Fruit fly (Drosophila melanogaster) whole organism, embryonic: ENCODE data around the gene Mrtf.

ENCODE experiments used
- Asciz ChIP-seq: fragments of 200-800 bp; sonication (Bioruptor generic); optimal IDR thresholded peaks from 2 replicates; lab custom pipeline; 2017; ENCODE audit warnings: missing biosample characterization, mild to moderate bottlenecking, missing genetic modification characterization, missing genetic modification reagents
- B-H2 ChIP-seq: fragments of 200-800 bp; sonication (Bioruptor generic); optimal IDR thresholded peaks from 2 replicates; lab custom pipeline; 2018; ENCODE audit warnings: missing biosample characterization, mild to moderate bottlenecking, missing genetic modification characterization
- C15 ChIP-seq: fragments of 200-800 bp; sonication (Bioruptor generic); IDR thresholded peaks from 3 replicates; pipeline ENCODE4 v1.3.6; 2022; ENCODE audit warnings: missing biosample characterization, missing genetic modification characterization
- CG10267 ChIP-seq: fragments of 200-800 bp; sonication (Bioruptor generic); optimal IDR thresholded peaks from 2 replicates; lab custom pipeline; 2018; ENCODE audit warnings: missing biosample characterization, mild to moderate bottlenecking, missing genetic modification characterization, moderate library complexity
- CG1233 ChIP-seq: fragments of 200-800 bp; sonication (Bioruptor generic); optimal IDR thresholded peaks from 4 replicates; lab custom pipeline; 2018; ENCODE audit warnings: missing biosample characterization, mild to moderate bottlenecking, missing genetic modification characterization
- CG13287 ChIP-seq: fragments of 200-800 bp; sonication (Bioruptor generic); IDR thresholded peaks from 2 replicates; pipeline ENCODE4 v1.3.6; 2022; ENCODE audit warnings: missing biosample characterization, missing genetic modification characterization; ENCODE audit not compliant: partially characterized antibody
- CG13775 ChIP-seq: fragments of 200-800 bp; sonication (Bioruptor generic); optimal IDR thresholded peaks from 3 replicates; lab custom pipeline; 2017; ENCODE audit warnings: missing biosample characterization, mild to moderate bottlenecking, missing genetic modification characterization
- CG17612 ChIP-seq: fragments of 200-800 bp; sonication (Bioruptor generic); IDR thresholded peaks from 2 replicates; pipeline ENCODE4 v1.3.6; 2022; ENCODE audit warnings: missing biosample characterization, missing genetic modification characterization
- CG3726 ChIP-seq: fragments of 200-800 bp; sonication (Bioruptor generic); IDR thresholded peaks from 3 replicates; pipeline ENCODE4, ENCODE4 v1.3.6; 2022; ENCODE audit warnings: missing biosample characterization, missing genetic modification characterization
- CG3995 ChIP-seq: fragments of 200-800 bp; sonication (Bioruptor generic); optimal IDR thresholded peaks from 3 replicates; lab custom pipeline; 2016; ENCODE audit warnings: missing biosample characterization, missing genetic modification characterization
- CG4328 ChIP-seq: fragments of 200-800 bp; sonication (Bioruptor generic); optimal IDR thresholded peaks from 3 replicates; lab custom pipeline; 2017; ENCODE audit warnings: missing biosample characterization, missing genetic modification reagents, missing genetic modification characterization
- CG4730 ChIP-seq: fragments of 200-800 bp; sonication (Bioruptor generic); IDR thresholded peaks from 2 replicates; pipeline ENCODE4 v1.3.6; 2022; ENCODE audit warnings: missing biosample characterization, missing genetic modification characterization
- CG6254 ChIP-seq: fragments of 200-800 bp; sonication (Bioruptor generic); optimal IDR thresholded peaks from 3 replicates; lab custom pipeline; 2017; ENCODE audit warnings: mild to moderate bottlenecking, missing biosample characterization, missing genetic modification reagents, missing genetic modification characterization
- CG7271 ChIP-seq: fragments of 200-800 bp; sonication (Bioruptor generic); optimal IDR thresholded peaks from 2 replicates; lab custom pipeline; 2018; ENCODE audit warnings: missing biosample characterization, mild to moderate bottlenecking, missing genetic modification characterization, moderate library complexity
- CG7928 ChIP-seq: fragments of 200-800 bp; sonication (Bioruptor generic); optimal IDR thresholded peaks from 2 replicates; lab custom pipeline; 2017; ENCODE audit warnings: missing biosample characterization, mild to moderate bottlenecking, missing genetic modification characterization
- CG8290 ChIP-seq, 3 experiments: fragments of 200-800 bp; sonication (Bioruptor generic); optimal IDR thresholded peaks; 2 replicates each; lab custom pipeline; 2016 to 2019; ENCODE audit warnings: missing biosample characterization in 3 of 3, missing genetic modification characterization in 3 of 3, mild to moderate bottlenecking in 2 of 3, moderate library complexity in 1 of 3
- Dek ChIP-seq: fragments of 200-800 bp; sonication (Bioruptor generic); optimal IDR thresholded peaks from 3 replicates; lab custom pipeline; 2019; ENCODE audit warnings: missing biosample characterization, mild to moderate bottlenecking, missing genetic modification characterization, moderate library complexity
- Dll ChIP-seq: fragments of 200-800 bp; sonication (Bioruptor generic); IDR thresholded peaks from 4 replicates; pipeline ENCODE4 v1.3.6; 2022; ENCODE audit warnings: missing biosample characterization, missing genetic modification characterization; ENCODE audit not compliant: partially characterized antibody
- Drgx ChIP-seq: fragments of 200-800 bp; sonication (Bioruptor generic); IDR thresholded peaks from 2 replicates; pipeline ENCODE4 v1.3.6; 2022; ENCODE audit warnings: missing biosample characterization, missing genetic modification characterization
- Ets65A ChIP-seq: fragments of 200-800 bp; sonication (Bioruptor generic); peaks from one replicate; lab custom pipeline; 2016; ENCODE audit warnings: missing biosample characterization, missing genetic modification characterization
- Fer3 ChIP-seq: fragments of 200-800 bp; sonication (Bioruptor generic); optimal IDR thresholded peaks from 2 replicates; lab custom pipeline; 2018; ENCODE audit warnings: missing biosample characterization, mild to moderate bottlenecking, missing genetic modification characterization, moderate library complexity
- H15 ChIP-seq: fragments of 200-800 bp; sonication (Bioruptor generic); IDR thresholded peaks from 3 replicates; pipeline ENCODE4 v1.3.6; 2022; ENCODE audit warnings: missing biosample characterization, missing genetic modification characterization
- HLH54F ChIP-seq: fragments of 200-800 bp; sonication (Bioruptor generic); optimal IDR thresholded peaks from 3 replicates; lab custom pipeline; 2016; ENCODE audit warnings: missing biosample characterization, missing genetic modification characterization
- MESR4 ChIP-seq: fragments of 200-800 bp; sonication (Bioruptor generic); optimal IDR thresholded peaks from 2 replicates; lab custom pipeline; 2018; ENCODE audit warnings: missing biosample characterization, mild to moderate bottlenecking, missing genetic modification characterization, moderate library complexity
- Pdp1 ChIP-seq, 2 experiments: fragments of 200-800 bp; sonication (Bioruptor generic); optimal IDR thresholded peaks; 3 replicates each; lab custom pipeline; 2016; ENCODE audit warnings: missing biosample characterization in 2 of 2, missing genetic modification characterization in 2 of 2, mild to moderate bottlenecking in 1 of 2, moderate library complexity in 1 of 2
- Ptx1 ChIP-seq: fragments of 200-800 bp; sonication (Bioruptor generic); IDR thresholded peaks from 2 replicates; pipeline ENCODE4 v1.3.6; 2022; ENCODE audit warnings: missing biosample characterization, missing genetic modification characterization
- Rfx ChIP-seq: fragments of 200-800 bp; sonication (Bioruptor generic); IDR thresholded peaks from 2 replicates; pipeline ENCODE4 v1.3.6; 2022; ENCODE audit warnings: missing biosample characterization, missing genetic modification characterization
- Sox100B ChIP-seq: fragments of 200-800 bp; sonication (Bioruptor generic); optimal IDR thresholded peaks from 3 replicates; lab custom pipeline; 2018; ENCODE audit warnings: missing biosample characterization, mild to moderate bottlenecking, missing genetic modification characterization
- Xrp1 ChIP-seq: fragments of 200-800 bp; sonication (Bioruptor generic); IDR thresholded peaks from 2 replicates; pipeline ENCODE4 v1.3.6; 2022; ENCODE audit warnings: missing biosample characterization, missing genetic modification characterization
- ap ChIP-seq: fragments of 200-800 bp; sonication (Bioruptor generic); IDR thresholded peaks from 2 replicates; pipeline ENCODE4 v1.3.6; 2022; ENCODE audit warnings: missing biosample characterization, missing genetic modification characterization
- bigmax ChIP-seq: fragments of 200-800 bp; sonication (Bioruptor generic); optimal IDR thresholded peaks from 2 replicates; lab custom pipeline; 2018; ENCODE audit warnings: missing biosample characterization, mild to moderate bottlenecking, missing genetic modification characterization
- cato ChIP-seq: fragments of 200-800 bp; sonication (Bioruptor generic); optimal IDR thresholded peaks from 2 replicates; lab custom pipeline; 2016; ENCODE audit warnings: missing biosample characterization, missing genetic modification characterization, borderline replicate concordance
- cg ChIP-seq: fragments of 200-800 bp; sonication (Bioruptor generic); optimal IDR thresholded peaks from 3 replicates; lab custom pipeline; 2019; ENCODE audit warnings: missing biosample characterization, mild to moderate bottlenecking, missing genetic modification characterization, moderate library complexity
- gcm2 ChIP-seq: fragments of 200-800 bp; sonication (Bioruptor generic); optimal IDR thresholded peaks from 2 replicates; lab custom pipeline; 2016; ENCODE audit warnings: missing biosample characterization, missing genetic modification characterization
- gfzf ChIP-seq: fragments of 200-800 bp; sonication (Bioruptor generic); optimal IDR thresholded peaks from 2 replicates; lab custom pipeline; 2016; ENCODE audit warnings: missing biosample characterization, mild to moderate bottlenecking, missing genetic modification characterization, moderate library complexity
- grau ChIP-seq: fragments of 200-800 bp; optimal IDR thresholded peaks from 3 replicates; lab custom pipeline; 2019; ENCODE audit warnings: missing biosample characterization, mild to moderate bottlenecking, missing genetic modification characterization, moderate library complexity
- inv ChIP-seq: fragments of 200-800 bp; sonication (Bioruptor generic); IDR thresholded peaks from 2 replicates; pipeline ENCODE4 v1.3.6; 2022; ENCODE audit warnings: missing biosample characterization, missing genetic modification characterization; ENCODE audit not compliant: partially characterized antibody
- kay ChIP-seq: fragments of 200-800 bp; sonication (Bioruptor generic); optimal IDR thresholded peaks from 2 replicates; lab custom pipeline; 2016; ENCODE audit warnings: missing biosample characterization, missing genetic modification characterization
- nom ChIP-seq: fragments of 200-800 bp; sonication (Bioruptor generic); optimal IDR thresholded peaks from 2 replicates; lab custom pipeline; 2017; ENCODE audit warnings: missing biosample characterization, missing genetic modification characterization, mild to moderate bottlenecking, moderate library complexity, missing genetic modification reagents
- otp ChIP-seq: fragments of 200-800 bp; sonication (Bioruptor generic); IDR thresholded peaks from 3 replicates; pipeline ENCODE4, ENCODE4 v1.3.6; 2022; ENCODE audit warnings: missing biosample characterization, missing genetic modification characterization
- pb ChIP-seq: fragments of 200-800 bp; sonication (Bioruptor generic); optimal IDR thresholded peaks from 3 replicates; lab custom pipeline; 2016; ENCODE audit warnings: missing biosample characterization, missing genetic modification characterization
- rib ChIP-seq: fragments of 200-800 bp; sonication (Bioruptor generic); IDR thresholded peaks from 2 replicates; pipeline ENCODE4 v1.3.6; 2022; ENCODE audit warnings: missing biosample characterization, missing genetic modification characterization
- schlank ChIP-seq: fragments of 200-800 bp; sonication (Bioruptor generic); optimal IDR thresholded peaks from 2 replicates; lab custom pipeline; 2018; ENCODE audit warnings: missing biosample characterization, mild to moderate bottlenecking, missing genetic modification characterization
- sim ChIP-seq: fragments of 200-800 bp; sonication (Bioruptor generic); IDR thresholded peaks from 2 replicates; pipeline ENCODE4 v1.3.6; 2022; ENCODE audit warnings: missing biosample characterization, missing genetic modification characterization
- sr ChIP-seq: fragments of 200-800 bp; sonication (Bioruptor generic); IDR thresholded peaks from 3 replicates; pipeline ENCODE4 v1.3.6; 2022; ENCODE audit warnings: missing biosample characterization, missing genetic modification characterization
- ttk ChIP-seq: fragments of 200-800 bp; sonication (Bioruptor generic); IDR thresholded peaks from 2 replicates; pipeline ENCODE4 v2.1.2; 2022; ENCODE audit warnings: missing biosample characterization, missing genetic modification characterization
- wdn ChIP-seq: fragments of 200-800 bp; sonication (Bioruptor generic); IDR thresholded peaks from 2 replicates; pipeline ENCODE4 v1.3.6; 2022; ENCODE audit warnings: missing biosample characterization, missing genetic modification characterization
- wek ChIP-seq: fragments of 200-800 bp; sonication (Bioruptor generic); optimal IDR thresholded peaks from 3 replicates; lab custom pipeline; 2018; ENCODE audit warnings: missing biosample characterization, mild to moderate bottlenecking, missing genetic modification characterization, moderate library complexity
- wor ChIP-seq: fragments of 200-800 bp; sonication (Bioruptor generic); IDR thresholded peaks from 2 replicates; pipeline ENCODE4 v1.3.6; 2022; ENCODE audit warnings: missing biosample characterization, missing genetic modification characterization

Mrtf gene

DNA sequence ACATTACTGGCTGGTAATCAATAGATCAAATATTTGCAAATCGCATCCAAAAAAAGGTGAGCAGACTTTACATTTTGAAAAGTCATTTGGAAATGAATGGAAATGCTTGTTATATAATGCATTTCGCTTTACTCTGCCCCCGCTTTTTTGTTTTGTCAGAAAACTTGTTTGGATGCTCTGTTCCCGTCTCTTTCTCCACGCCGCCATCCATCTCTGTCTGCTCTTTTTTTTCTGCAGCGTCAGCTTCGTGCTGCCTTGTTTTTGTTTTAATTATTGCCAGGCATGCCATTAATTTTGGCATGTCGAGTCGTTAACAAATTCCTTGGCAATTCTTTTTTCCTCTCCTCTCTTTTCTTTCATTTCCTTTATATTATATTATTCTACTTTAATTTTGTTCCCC lies 35.0 kb upstream of the Mrtf start:
- TF ChIP-seq CG4328 (GFP tag; lab: Kevin White, UChicago) (no peak), nom (peak; percentile 5), Dek (tag; lab: Kevin White, UChicago) (no peak), Asciz (GFP tag; lab: Kevin White, UChicago) (peak; percentile 9), gcm2 (GFP tag; lab: Kevin White, UChicago) (no peak), CG7271 (tag; lab: Kevin White, UChicago) (no peak), Ets65A (GFP tag; lab: Kevin White, UChicago) (no peak), CG13775 (GFP tag; lab: Kevin White, UChicago) (no peak), Pdp1 (GFP tag; optimal IDR thresholded peaks at IDR 0.05; lab: Kevin White, UChicago) (peak in 1 of 2 experiments; percentile 89), ap (GFP tag; lab: Robert Waterston, UW) (no peak), Dll (GFP tag; lab: Robert Waterston, UW) (no peak), CG6254 (GFP tag; lab: Kevin White, UChicago) (no peak), CG13287 (GFP tag; lab: Robert Waterston, UW) (no peak), MESR4 (GFP tag; lab: Kevin White, UChicago) (no peak), cato (GFP tag; lab: Kevin White, UChicago) (no peak), gfzf (no peak), inv (GFP tag; lab: Robert Waterston, UW) (no peak), sr (GFP tag; lab: Robert Waterston, UW) (0 out of 3 replicates have a peak, but pooled peaks have one; percentile 13), CG3726 (no peak)

DNA sequence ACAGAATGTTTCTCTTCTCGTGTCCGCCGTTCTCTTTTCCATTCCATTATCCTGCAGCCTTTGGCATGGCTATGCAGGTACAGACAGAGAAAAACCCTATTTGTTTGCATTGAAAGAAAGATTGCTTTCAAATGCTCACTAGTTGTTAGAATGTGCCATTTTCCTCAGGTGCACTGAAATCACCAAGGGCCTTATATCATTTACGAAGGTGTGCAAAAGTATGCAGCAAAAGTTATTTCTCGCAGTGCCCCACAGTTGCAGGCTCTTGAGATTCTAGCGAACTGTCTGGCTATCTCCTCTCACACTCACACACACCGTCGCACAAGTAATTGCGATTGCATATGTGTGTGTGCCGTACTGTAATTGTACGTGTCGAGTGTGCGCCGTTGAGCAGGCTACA lies 34.0 kb upstream of the Mrtf start:
- TF ChIP-seq CG1233 (GFP tag; lab: Kevin White, UChicago) (no peak), Drgx (GFP tag; lab: Robert Waterston, UW) (peak; percentile 45), ttk (GFP tag; lab: Robert Waterston, UW) (0 out of 2 replicates have a peak, but pooled peaks have one; percentile 19), wdn (GFP tag; lab: Robert Waterston, UW) (no peak), CG7271 (tag; lab: Kevin White, UChicago) (no peak), Sox100B (GFP tag; lab: Kevin White, UChicago) (no peak), cg (GFP tag; lab: Kevin White, UChicago) (peak; percentile 39), CG17612 (GFP tag; lab: Robert Waterston, UW) (peak; percentile 86), CG3726 (0 out of 3 replicates have a peak, but pooled peaks have one; percentile 42), schlank (no peak), CG8290 (GFP tag; optimal IDR thresholded peaks at IDR 0.05; lab: Kevin White, UChicago) (peak; percentile 99), CG8290 (tag; optimal IDR thresholded peaks at IDR 0.05; lab: Kevin White, UChicago) (peak; percentile 43 to 98), Rfx (no peak), H15 (0 out of 3 replicates have a peak, but pooled peaks have one; percentile 9), Xrp1 (0 out of 2 replicates have a peak, but pooled peaks have one; percentile 16), rib (GFP tag; lab: Robert Waterston, UW) (no peak), Ptx1 (0 out of 2 replicates have a peak, but pooled peaks have one; percentile 13)

DNA sequence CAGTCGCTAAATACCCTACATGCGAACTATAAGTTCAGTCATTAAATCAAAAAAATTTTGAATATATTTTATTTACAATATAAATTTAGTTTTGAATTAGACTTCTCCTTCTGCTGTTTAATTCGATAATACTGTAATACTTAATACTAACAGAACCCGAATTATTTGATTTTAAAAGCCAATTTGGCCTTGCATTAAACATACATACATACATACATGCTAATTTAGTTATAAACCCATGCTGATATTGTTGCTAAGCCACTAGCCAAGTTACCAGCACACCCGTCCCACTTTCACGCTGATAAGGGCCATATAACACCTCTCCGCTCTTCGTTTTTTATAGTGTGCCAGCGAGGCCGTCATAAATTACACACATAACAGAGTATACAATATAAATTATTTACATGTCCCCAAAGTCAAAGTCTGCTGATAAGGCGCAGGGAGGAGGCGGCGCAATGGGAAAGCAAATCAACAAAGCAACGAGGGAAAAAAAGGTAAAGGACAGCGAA lies 32.8 kb upstream of the Mrtf start:
- no peak for TF ChIP-seq pb (GFP tag; lab: Kevin White, UChicago)
- TF ChIP-seq otp (GFP tag; lab: Robert Waterston, UW): 0 out of 3 replicates have a peak, but pooled peaks have one; percentile 16
- no peak for TF ChIP-seq bigmax
- peak; percentile 49 for TF ChIP-seq Fer3
- TF ChIP-seq wek: peak; percentile 79
- TF ChIP-seq CG7928 (GFP tag; lab: Kevin White, UChicago): no peak
- no peak for TF ChIP-seq kay (GFP tag; lab: Kevin White, UChicago)
- no peak for TF ChIP-seq sim (GFP tag; lab: Robert Waterston, UW)
- TF ChIP-seq wor (GFP tag; lab: Robert Waterston, UW): no peak
- TF ChIP-seq CG3995 (GFP tag; lab: Kevin White, UChicago): no peak
- no peak for TF ChIP-seq HLH54F (GFP tag; lab: Kevin White, UChicago)
- TF ChIP-seq CG10267 (tag; lab: Kevin White, UChicago): peak; percentile 2
- peak; percentile 61 for TF ChIP-seq grau (tag; lab: Kevin White, UChicago)
- no peak for TF ChIP-seq C15
- TF ChIP-seq B-H2 (GFP tag; lab: Kevin White, UChicago): peak; percentile 76
- no peak for TF ChIP-seq CG4730
